Worm (Caenorhabditis elegans) whole organism, L3 larva: ENCODE results near the gene Y50D4B.2.

ENCODE experiments used
- aly-2 ChIP-seq: fragments of 150-350 bp; optimal IDR thresholded peaks from 2 replicates; lab custom pipeline; 2014; ENCODE audit warnings: missing biosample characterization, missing genetic modification characterization
- lin-15B ChIP-seq: fragments of 150-350 bp; optimal IDR thresholded peaks from 2 replicates; lab custom pipeline; 2014; ENCODE audit warnings: missing biosample characterization, missing genetic modification characterization
- unc-62 ChIP-seq: fragments of 150-350 bp; sonication (generic microtip); optimal IDR thresholded peaks from 4 replicates; lab custom pipeline; 2014; ENCODE audit warnings: missing biosample characterization, missing genetic modification reagents, missing genetic modification characterization
- ztf-4 ChIP-seq: fragments of 150-350 bp; optimal IDR thresholded peaks from 2 replicates; lab custom pipeline; 2014; ENCODE audit warnings: missing biosample characterization, missing genetic modification characterization

ce11 chrV:1134302-1134701, 33.9 kb downstream of the Y50D4B.2 start, which contains the start of gene cpr-8:
- TF ChIP-seq aly-2 (tag; lab: Kevin White, UChicago) (no peak), ztf-4 (tag; lab: Kevin White, UChicago) (no peak), unc-62 (GFP tag; lab: Kevin White, UChicago) (no peak), lin-15B (tag; lab: Kevin White, UChicago) (no peak)
